Worm (Caenorhabditis elegans) whole organism, midembryonic: ENCODE measurements around the gene C29F3.3.

Source experiments
- T22C8.4 ChIP-seq: fragments of 200-800 bp; sonication (Bioruptor generic); IDR thresholded peaks from 2 replicates; pipeline ENCODE4 v1.3.6; 2022; ENCODE audit warnings: missing genetic modification characterization, missing compliant biosample characterization
- cog-1 ChIP-seq: sonication (generic microtip); optimal IDR thresholded peaks from 2 replicates; lab custom pipeline; 2016; ENCODE audit warnings: missing genetic modification characterization, missing compliant biosample characterization
- flt-1 ChIP-seq: fragments of 200-800 bp; sonication (Bioruptor generic); IDR thresholded peaks from 2 replicates; pipeline ENCODE4 v1.3.6; 2022; ENCODE audit warnings: missing genetic modification characterization, missing compliant biosample characterization
- klf-2 ChIP-seq: fragments of 200-800 bp; sonication (Bioruptor generic); conservative IDR thresholded peaks from 2 replicates; pipeline ENCODE4 v1.3.6; 2022; ENCODE audit warnings: missing genetic modification reagents, missing genetic modification characterization, missing compliant biosample characterization
- med-1 ChIP-seq: sonication (generic microtip); optimal IDR thresholded peaks from 2 replicates; lab custom pipeline; 2017; ENCODE audit warnings: missing genetic modification characterization, mild to moderate bottlenecking, missing compliant biosample characterization, antibody characterized with exemption, missing genetic modification reagents; ENCODE audit not compliant: insufficient read depth
- ref-1 ChIP-seq: fragments of 200-800 bp; sonication (Bioruptor generic); conservative IDR thresholded peaks from 2 replicates; pipeline ENCODE4 v1.3.6; 2022; ENCODE audit warnings: missing genetic modification reagents, missing genetic modification characterization, missing compliant biosample characterization
- tab-1 ChIP-seq: fragments of 200-800 bp; sonication (Bioruptor generic); IDR thresholded peaks from 2 replicates; pipeline ENCODE4 v1.3.6; 2022; ENCODE audit warnings: missing genetic modification characterization, missing compliant biosample characterization
- ztf-23 ChIP-seq: fragments of 200-800 bp; sonication (Bioruptor generic); IDR thresholded peaks from 2 replicates; pipeline ENCODE4 v1.3.6; 2022; ENCODE audit warnings: missing genetic modification reagents, missing genetic modification characterization, missing compliant biosample characterization
- ztf-29 ChIP-seq: fragments of 200-800 bp; sonication (Bioruptor generic); IDR thresholded peaks from 2 replicates; pipeline ENCODE4 v1.3.6; 2022; ENCODE audit warnings: missing genetic modification reagents, missing genetic modification characterization, missing compliant biosample characterization

ce11 chrV:15349044-15349443 is 1.9 kb upstream of the C29F3.3 start, which contains the start of gene clec-230:
- TF ChIP-seq ztf-23 (GFP tag; lab: Robert Waterston, UW) (no peak), tab-1 (no peak), cog-1 (tag; lab: Kevin White, UChicago) (no peak), T22C8.4 (no peak), ztf-29 (GFP tag; lab: Robert Waterston, UW) (no peak), klf-2 (GFP tag; lab: Robert Waterston, UW) (no peak), med-1 (no peak), ref-1 (GFP tag; lab: Robert Waterston, UW) (no peak), flt-1 (GFP tag; lab: Robert Waterston, UW) (no peak)
